Worm (Caenorhabditis elegans): Measurements from ENCODE around the gene K07B1.4.

DNA sequence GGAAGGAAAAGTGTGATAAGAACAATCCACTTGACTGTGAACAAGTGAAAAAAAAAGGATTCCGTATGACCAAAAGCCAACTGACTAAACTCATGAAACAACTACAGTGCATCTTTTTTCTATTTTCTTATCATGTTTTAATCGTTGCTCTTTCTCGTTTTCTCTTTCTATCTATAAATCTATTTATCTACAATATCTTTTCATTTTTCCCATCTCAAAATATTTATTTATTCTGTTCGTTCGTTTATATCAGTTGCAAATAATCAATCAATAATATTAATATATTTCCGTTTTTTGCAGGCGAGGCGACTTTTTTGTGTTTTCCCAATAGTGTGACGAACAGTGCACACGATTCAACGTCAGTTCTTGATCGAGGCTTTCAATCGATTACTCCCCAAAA is 31.4 kb upstream of the K07B1.4 start, which contains the start of gene F44A2.5:
- TF ChIP-seq unc-39 (tag; optimal IDR thresholded peaks at IDR 0.05) (no peak), sem-2 (GFP tag; optimal IDR thresholded peaks at IDR 0.05) (no peak), unc-62 (GFP tag; optimal IDR thresholded peaks at IDR 0.05) (no peak), lsy-2 (tag; optimal IDR thresholded peaks at IDR 0.05) (no peak), nhr-76 (tag; optimal IDR thresholded peaks at IDR 0.05) (no peak), drap-1 (GFP tag; optimal IDR thresholded peaks at IDR 0.05) (no peak), nhr-237 (tag; optimal IDR thresholded peaks at IDR 0.05) (no peak), snpc-4 (tag; optimal IDR thresholded peaks at IDR 0.05) (no peak), nhr-12 (tag; optimal IDR thresholded peaks at IDR 0.05) (no peak), tbx-8 (GFP tag; optimal IDR thresholded peaks at IDR 0.05) (no peak), cnd-1 (tag; optimal IDR thresholded peaks at IDR 0.05) (no peak), mep-1 (tag; optimal IDR thresholded peaks at IDR 0.05) (no peak), zip-8 (tag; optimal IDR thresholded peaks at IDR 0.05) (no peak), ceh-43 (GFP tag; optimal IDR thresholded peaks at IDR 0.05) (no peak)
